Fruit fly (Drosophila melanogaster): ENCODE results near the gene raskol.

The raskol gene

dm6 chrX:17712995-17713739, 3.2 kb downstream of the raskol start (continued):
- TF ChIP-seq CG13775 (GFP tag; optimal IDR thresholded peaks at IDR 0.05) (peak; percentile 63), abd-A (tag; optimal IDR thresholded peaks at IDR 0.05) (peak; percentile 65), CG13123 (GFP tag; optimal IDR thresholded peaks at IDR 0.05) (no peak), otp (GFP tag; IDR thresholded peaks at IDR 0.05) (0 out of 3 replicates have a peak, but pooled peaks have one; percentile 19), Oaz (GFP tag; IDR thresholded peaks at IDR 0.05) (no peak), CG17361 (GFP tag; IDR thresholded peaks at IDR 0.05) (peak; percentile 90), CG15269 (tag; optimal IDR thresholded peaks at IDR 0.05) (peak; percentile 67), tin (GFP tag; optimal IDR thresholded peaks at IDR 0.05) (no peak), dpn (GFP tag; optimal IDR thresholded peaks at IDR 0.05) (peak in 1 of 2 experiments; percentile 18), ci (GFP tag; IDR thresholded peaks at IDR 0.05) (0 out of 3 replicates have a peak, but pooled peaks have one; percentile 31), CG9876 (GFP tag; optimal IDR thresholded peaks at IDR 0.05) (no peak), CG3995 (GFP tag; optimal IDR thresholded peaks at IDR 0.05) (no peak), CG8478 (optimal IDR thresholded peaks at IDR 0.05) (no peak), lab (GFP tag; optimal IDR thresholded peaks at IDR 0.05) (peak; percentile 55), CG11695 (GFP tag; IDR thresholded peaks at IDR 0.05) (peak; percentile 56; the same call in 2 of the 3 replicates), Jarid2 (GFP tag; optimal IDR thresholded peaks at IDR 0.05) (peak; percentile 34), schlank (tag; optimal IDR thresholded peaks at IDR 0.05) (peak; percentile 4), HLH54F (GFP tag; optimal IDR thresholded peaks at IDR 0.05) (no peak), CG10366 (GFP tag; IDR thresholded peaks at IDR 0.05) (no peak; the same call in 1 of the 2 replicates), pum (GFP tag; optimal IDR thresholded peaks at IDR 0.05) (no peak), Ptx1 (GFP tag; IDR thresholded peaks at IDR 0.05) (peak; percentile 66), ATbp (GFP tag; optimal IDR thresholded peaks at IDR 0.05) (peak; percentile 17), CG18011 (GFP tag; optimal IDR thresholded peaks at IDR 0.05) (peak; percentile 6), CG15011 (GFP tag; optimal IDR thresholded peaks at IDR 0.05) (no peak), peb (GFP tag; IDR thresholded peaks at IDR 0.05) (no peak), CG12769 (tag; optimal IDR thresholded peaks at IDR 0.05) (peak; percentile 11), CG12299 (tag; optimal IDR thresholded peaks at IDR 0.05) (no peak), CG34422 (GFP tag; IDR thresholded peaks at IDR 0.05) (peak; percentile 30; the same call in 1 of the 3 replicates), Bteb2 (GFP tag; optimal IDR thresholded peaks at IDR 0.05) (no peak), Meics (GFP tag; optimal IDR thresholded peaks at IDR 0.05) (peak; percentile 76), ken (GFP tag; IDR thresholded peaks at IDR 0.05) (no peak), Hmx (GFP tag; optimal IDR thresholded peaks at IDR 0.05) (no peak), gce (GFP tag; IDR thresholded peaks at IDR 0.05) (peak; percentile 47; the same call in 1 of the 3 replicates), jing (GFP tag; optimal IDR thresholded peaks at IDR 0.05) (peak; percentile 4), kah (GFP tag; optimal IDR thresholded peaks at IDR 0.05) (no peak), unpg (GFP tag; optimal IDR thresholded peaks at IDR 0.05) (peak; percentile 60), E2f2 (GFP tag; IDR thresholded peaks at IDR 0.05) (no peak), ab (GFP tag; optimal IDR thresholded peaks at IDR 0.05) (no peak), CG10979 (tag; optimal IDR thresholded peaks at IDR 0.05) (peak; percentile 73), D19B (GFP tag; optimal IDR thresholded peaks at IDR 0.05) (peak; percentile 17), CG17359 (tag; optimal IDR thresholded peaks at IDR 0.05) (peak; percentile 53), CG15479 (GFP tag; optimal IDR thresholded peaks at IDR 0.05) (no peak), Blimp-1 (GFP tag; optimal IDR thresholded peaks at IDR 0.05) (peak; percentile 2), oc (tag; optimal IDR thresholded peaks at IDR 0.05) (no peak), Rx (GFP tag; IDR thresholded peaks at IDR 0.05) (no peak), HLHmδ (GFP tag; optimal IDR thresholded peaks at IDR 0.05) (no peak), fu2 (GFP tag; optimal IDR thresholded peaks at IDR 0.05) (no peak), CG1832 (GFP tag; optimal IDR thresholded peaks at IDR 0.05) (no peak), CG18476 (GFP tag; optimal IDR thresholded peaks at IDR 0.05) (peak; percentile 22), grau (tag; optimal IDR thresholded peaks at IDR 0.05) (no peak)
